Fruit fly (Drosophila melanogaster): ENCODE measurements around the gene CG4935.

The CG4935 gene

DNA sequence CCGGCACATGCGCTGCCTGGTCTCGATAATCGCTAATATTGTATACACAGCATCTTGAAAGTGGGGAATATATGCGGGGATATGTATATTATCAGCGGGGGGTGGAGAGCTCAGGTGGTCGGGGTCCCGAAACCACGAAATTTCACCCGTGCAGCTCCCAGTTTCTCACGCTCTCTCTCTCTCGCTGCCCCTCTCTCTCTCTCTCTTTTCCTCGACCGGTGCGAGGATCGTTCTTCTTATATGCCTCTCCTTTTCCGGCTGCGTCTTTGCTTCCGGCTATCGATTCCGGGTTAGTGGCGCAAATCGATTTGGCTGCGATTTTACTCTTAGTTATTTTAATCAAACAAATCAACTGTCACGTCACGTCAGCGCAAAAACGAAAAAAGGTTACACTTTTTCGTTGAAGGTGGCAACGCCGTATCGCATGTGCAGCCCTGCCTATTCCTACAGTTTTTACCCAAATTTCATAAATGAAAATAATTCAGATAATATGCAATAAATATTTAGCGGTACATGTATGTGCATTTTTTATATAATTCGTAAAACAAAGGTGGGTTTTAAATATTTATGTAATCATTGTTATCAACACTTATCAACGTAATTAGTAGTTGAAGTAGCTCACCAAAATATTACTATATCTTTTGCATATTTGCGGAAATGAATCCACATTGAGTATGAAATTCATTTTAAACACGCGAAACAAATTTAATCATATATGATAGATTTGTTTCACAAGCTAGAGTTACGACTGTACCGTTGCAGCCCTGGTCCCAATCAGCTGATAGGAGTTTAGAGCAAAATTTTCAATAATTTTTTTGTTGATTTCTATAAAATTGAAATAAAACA is 37.7 kb downstream of the CG4935 start, which contains the start of the genes heix and CG17328 (continued):
- TF ChIP-seq CrebB (tag; optimal IDR thresholded peaks at IDR 0.05) (peak; percentile 23), YL-1 (GFP tag; optimal IDR thresholded peaks at IDR 0.05) (peak; percentile 85), Mes4 (GFP tag; optimal IDR thresholded peaks at IDR 0.05) (no peak), HLH54F (GFP tag; optimal IDR thresholded peaks at IDR 0.05) (peak; percentile 73), CG14667 (GFP tag; IDR thresholded peaks at IDR 0.05) (no peak; the same call in 1 of the 2 replicates), hb (GFP tag; IDR thresholded peaks at IDR 0.05; ENCODE audit: partially characterized antibody) (no peak), mld (GFP tag; IDR thresholded peaks at IDR 0.05; ENCODE audit: partially characterized antibody) (no peak), CG10431 (GFP tag; optimal IDR thresholded peaks at IDR 0.05) (no peak), wek (GFP tag; optimal IDR thresholded peaks at IDR 0.05) (no peak), kni (GFP tag; optimal IDR thresholded peaks at IDR 0.05) (no peak), oc (tag; optimal IDR thresholded peaks at IDR 0.05) (no peak), CG6791 (GFP tag; IDR thresholded peaks at IDR 0.05; ENCODE audit: partially characterized antibody) (no peak), CG13624 (GFP tag; optimal IDR thresholded peaks at IDR 0.05) (peak; percentile 60), crc (GFP tag; optimal IDR thresholded peaks at IDR 0.05) (peak; percentile 57), Ada2b (GFP tag; IDR thresholded peaks at IDR 0.05) (peak; percentile 71), CG1832 (GFP tag; optimal IDR thresholded peaks at IDR 0.05) (peak; percentile 57), unc-4 (GFP tag; IDR thresholded peaks at IDR 0.05; ENCODE audit: partially characterized antibody) (no peak), CG17912 (GFP tag; optimal IDR thresholded peaks at IDR 0.05) (peak; percentile 47), MESR4 (GFP tag; optimal IDR thresholded peaks at IDR 0.05) (peak; percentile 83), fd64A (GFP tag; optimal IDR thresholded peaks at IDR 0.05) (no peak), gfzf (GFP tag; optimal IDR thresholded peaks at IDR 0.05) (peak; percentile 72), Hr78 (GFP tag; optimal IDR thresholded peaks at IDR 0.05) (no peak), Chrac-16 (GFP tag; optimal IDR thresholded peaks at IDR 0.05) (peak; percentile 81), Dek (tag; optimal IDR thresholded peaks at IDR 0.05) (peak; percentile 76), Jarid2 (GFP tag; optimal IDR thresholded peaks at IDR 0.05) (no peak), CG42726 (GFP tag; IDR thresholded peaks at IDR 0.05; ENCODE audit: partially characterized antibody) (0 out of 2 replicates have a peak, but pooled peaks have one; percentile 30), CG33557 (GFP tag; optimal IDR thresholded peaks at IDR 0.05) (peak; percentile 36), CG1647 (GFP tag; optimal IDR thresholded peaks at IDR 0.05) (no peak), CG30431 (GFP tag; optimal IDR thresholded peaks at IDR 0.05) (peak; percentile 19), Nf-YB (GFP tag; optimal IDR thresholded peaks at IDR 0.05) (peak; percentile 43), tgo (GFP tag; IDR thresholded peaks at IDR 0.05) (peak; percentile 77), Meics (GFP tag; optimal IDR thresholded peaks at IDR 0.05) (peak; percentile 73), CG2120 (GFP tag; optimal IDR thresholded peaks at IDR 0.05) (peak; percentile 87), Sry-β (GFP tag; optimal IDR thresholded peaks at IDR 0.05) (no peak), mam (GFP tag; optimal IDR thresholded peaks at IDR 0.05) (peak; percentile 87), Dad (GFP tag; optimal IDR thresholded peaks at IDR 0.05) (peak; percentile 28), D19B (GFP tag; optimal IDR thresholded peaks at IDR 0.05) (peak; percentile 68), tin (GFP tag; optimal IDR thresholded peaks at IDR 0.05) (peak; percentile 73), chn (GFP tag; optimal IDR thresholded peaks at IDR 0.05) (peak; percentile 60), knrl (GFP tag; IDR thresholded peaks at IDR 0.05; ENCODE audit: partially characterized antibody) (no peak), NK7.1 (GFP tag; optimal IDR thresholded peaks at IDR 0.05) (peak; percentile 30), sqz (GFP tag; optimal IDR thresholded peaks at IDR 0.05) (no peak), CG3847 (GFP tag; IDR thresholded peaks at IDR 0.05) (peak; percentile 69; the same call in 1 of the 2 replicates), Hmx (GFP tag; optimal IDR thresholded peaks at IDR 0.05) (peak; percentile 62), CG6765 (GFP tag; optimal IDR thresholded peaks at IDR 0.05) (no peak), CG8359 (GFP tag; optimal IDR thresholded peaks at IDR 0.05; ENCODE audit: borderline replicate concordance) (no peak), HHEX (GFP tag; optimal IDR thresholded peaks at IDR 0.05) (peak; percentile 41)
